Fruit fly (Drosophila melanogaster) whole organism, embryonic: ENCODE measurements around the gene CG9467.

Source experiments
- ATbp ChIP-seq: fragments of 200-800 bp; sonication (Bioruptor generic); optimal IDR thresholded peaks from 2 replicates; lab custom pipeline; 2017; ENCODE audit warnings: missing biosample characterization, mild to moderate bottlenecking, missing genetic modification characterization, missing genetic modification reagents
- Adf1 ChIP-seq: fragments of 200-800 bp; sonication (Bioruptor generic); IDR thresholded peaks from 2 replicates; pipeline ENCODE4 v1.3.6; 2022; ENCODE audit warnings: missing biosample characterization, missing genetic modification characterization
- Aef1 ChIP-seq: fragments of 200-800 bp; sonication (Bioruptor generic); IDR thresholded peaks from 3 replicates; pipeline ENCODE4 v1.3.6; 2022; ENCODE audit warnings: missing biosample characterization, missing genetic modification characterization
- Bdp1 ChIP-seq: fragments of 200-800 bp; sonication (Bioruptor generic); optimal IDR thresholded peaks from 3 replicates; lab custom pipeline; 2016; ENCODE audit warnings: missing biosample characterization, missing genetic modification characterization
- CG11085 ChIP-seq: fragments of 200-800 bp; sonication (Bioruptor generic); IDR thresholded peaks from 2 replicates; pipeline ENCODE4 v1.3.6; 2022; ENCODE audit warnings: missing biosample characterization, missing genetic modification characterization
- CG13296 ChIP-seq: fragments of 200-800 bp; sonication (Bioruptor generic); optimal IDR thresholded peaks from 3 replicates; lab custom pipeline; 2018; ENCODE audit warnings: missing biosample characterization, mild to moderate bottlenecking, missing genetic modification characterization
- CG14014 ChIP-seq: fragments of 200-800 bp; sonication (Bioruptor generic); IDR thresholded peaks from 2 replicates; pipeline ENCODE4 v1.3.6; 2022; ENCODE audit warnings: missing biosample characterization, missing genetic modification characterization
- CG1603 ChIP-seq: fragments of 200-800 bp; sonication (Bioruptor generic); optimal IDR thresholded peaks from 2 replicates; lab custom pipeline; 2019; ENCODE audit warnings: missing biosample characterization, mild to moderate bottlenecking, missing genetic modification characterization, moderate library complexity
- CG2889 ChIP-seq: fragments of 200-800 bp; sonication (Bioruptor generic); IDR thresholded peaks from 3 replicates; pipeline ENCODE4 v1.3.6; 2022; ENCODE audit warnings: missing biosample characterization, missing genetic modification characterization
- CG30431 ChIP-seq: fragments of 200-800 bp; sonication (Bioruptor generic); optimal IDR thresholded peaks from 2 replicates; lab custom pipeline; 2017; ENCODE audit warnings: missing biosample characterization, missing genetic modification characterization
- CG3281 ChIP-seq: fragments of 200-800 bp; sonication (Bioruptor generic); optimal IDR thresholded peaks from 3 replicates; lab custom pipeline; 2017; ENCODE audit warnings: missing biosample characterization, mild to moderate bottlenecking, missing genetic modification characterization
- CG7839 ChIP-seq: fragments of 200-800 bp; sonication (Bioruptor generic); optimal IDR thresholded peaks from 3 replicates; lab custom pipeline; 2018; ENCODE audit warnings: missing biosample characterization, mild to moderate bottlenecking, missing genetic modification characterization, moderate library complexity
- CG8388 ChIP-seq: fragments of 200-800 bp; sonication (Bioruptor generic); optimal IDR thresholded peaks from 2 replicates; lab custom pipeline; 2019; ENCODE audit warnings: missing biosample characterization, mild to moderate bottlenecking, missing genetic modification characterization, moderate library complexity
- CG8478 ChIP-seq: fragments of >200 bp; optimal IDR thresholded peaks from 2 replicates; lab custom pipeline; 2018
- CG9817 ChIP-seq: fragments of 200-800 bp; sonication (Bioruptor generic); optimal IDR thresholded peaks from 2 replicates; lab custom pipeline; 2018; ENCODE audit warnings: missing biosample characterization, mild to moderate bottlenecking, missing genetic modification characterization, moderate library complexity
- CoRest ChIP-seq: fragments of 200-800 bp; sonication (Bioruptor generic); optimal IDR thresholded peaks from 3 replicates; lab custom pipeline; 2018; ENCODE audit warnings: missing biosample characterization, mild to moderate bottlenecking, missing genetic modification characterization, moderate library complexity
- CrebB ChIP-seq: fragments of 200-800 bp; sonication (Bioruptor generic); optimal IDR thresholded peaks from 3 replicates; lab custom pipeline; 2018; ENCODE audit warnings: missing biosample characterization, mild to moderate bottlenecking, missing genetic modification characterization
- Deaf1 ChIP-seq: fragments of 200-800 bp; optimal IDR thresholded peaks from 3 replicates; lab custom pipeline; 2019; ENCODE audit warnings: missing biosample characterization, mild to moderate bottlenecking, missing genetic modification characterization, moderate library complexity
- Dip2 ChIP-seq: fragments of 200-800 bp; sonication (Bioruptor generic); IDR thresholded peaks from 2 replicates; pipeline ENCODE4 v1.3.6; 2022; ENCODE audit warnings: missing biosample characterization, missing genetic modification characterization
- E2f2 ChIP-seq: fragments of 200-800 bp; sonication (Bioruptor generic); IDR thresholded peaks from 2 replicates; pipeline ENCODE4 v1.3.6; 2022; ENCODE audit warnings: missing biosample characterization, missing genetic modification characterization
- HLH54F ChIP-seq: fragments of 200-800 bp; sonication (Bioruptor generic); optimal IDR thresholded peaks from 3 replicates; lab custom pipeline; 2016; ENCODE audit warnings: missing biosample characterization, missing genetic modification characterization
- HmgZ ChIP-seq: fragments of 200-800 bp; sonication (Bioruptor generic); optimal IDR thresholded peaks from 2 replicates; lab custom pipeline; 2018; ENCODE audit warnings: missing biosample characterization, mild to moderate bottlenecking, missing genetic modification characterization
- Hr39 ChIP-seq: fragments of >200 bp; optimal IDR thresholded peaks from 2 replicates; lab custom pipeline; 2017
- Jarid2 ChIP-seq: fragments of 200-800 bp; sonication (Bioruptor generic); optimal IDR thresholded peaks from 3 replicates; lab custom pipeline; 2017; ENCODE audit warnings: mild to moderate bottlenecking, missing biosample characterization, missing genetic modification reagents, missing genetic modification characterization
- Mrtf ChIP-seq: fragments of 200-800 bp; sonication (Bioruptor generic); IDR thresholded peaks from 3 replicates; pipeline ENCODE4 v1.3.6; 2022; ENCODE audit warnings: missing biosample characterization, missing genetic modification characterization
- Nf-YC ChIP-seq: fragments of 200-800 bp; optimal IDR thresholded peaks from 3 replicates; lab custom pipeline; 2019; ENCODE audit warnings: missing biosample characterization, mild to moderate bottlenecking, missing genetic modification characterization, moderate library complexity
- TFAM ChIP-seq: fragments of 200-800 bp; sonication (Bioruptor generic); optimal IDR thresholded peaks from 2 replicates; lab custom pipeline; 2017; ENCODE audit warnings: missing biosample characterization, missing genetic modification characterization, inconsistent platforms
- Taf1 ChIP-seq: fragments of 200-800 bp; sonication (Bioruptor generic); IDR thresholded peaks from 2 replicates; pipeline ENCODE4 v1.3.6; 2022; ENCODE audit warnings: missing biosample characterization, missing genetic modification characterization
- ato ChIP-seq: fragments of 200-800 bp; sonication (Bioruptor generic); IDR thresholded peaks from 2 replicates; pipeline ENCODE4 v1.3.6; 2022; ENCODE audit warnings: missing biosample characterization, missing genetic modification characterization; ENCODE audit not compliant: partially characterized antibody
- bigmax ChIP-seq: fragments of 200-800 bp; sonication (Bioruptor generic); optimal IDR thresholded peaks from 2 replicates; lab custom pipeline; 2018; ENCODE audit warnings: missing biosample characterization, mild to moderate bottlenecking, missing genetic modification characterization
- cas ChIP-seq: fragments of 200-800 bp; sonication (Bioruptor generic); IDR thresholded peaks from 2 replicates; pipeline ENCODE4 v1.3.6; 2022; ENCODE audit warnings: missing biosample characterization, missing genetic modification characterization
- cato ChIP-seq: fragments of 200-800 bp; sonication (Bioruptor generic); optimal IDR thresholded peaks from 2 replicates; lab custom pipeline; 2016; ENCODE audit warnings: missing biosample characterization, missing genetic modification characterization, borderline replicate concordance
- caup ChIP-seq: fragments of 200-800 bp; sonication (Bioruptor generic); optimal IDR thresholded peaks from 3 replicates; lab custom pipeline; 2017; ENCODE audit warnings: missing biosample characterization, mild to moderate bottlenecking, missing genetic modification characterization, moderate library complexity; ENCODE audit not compliant: severe bottlenecking
- crol ChIP-seq: fragments of 200-800 bp; sonication (Bioruptor generic); IDR thresholded peaks from 2 replicates; pipeline ENCODE4 v1.3.6; 2022; ENCODE audit warnings: missing biosample characterization, missing genetic modification characterization
- crp ChIP-seq, 2 experiments: fragments of 200-800 bp; sonication (Bioruptor generic); optimal IDR thresholded peaks; 2 replicates in 1 of 2; 3 replicates in 1 of 2; lab custom pipeline; 2017; ENCODE audit warnings: missing biosample characterization in 2 of 2, missing genetic modification characterization in 2 of 2, mild to moderate bottlenecking in 1 of 2, moderate library complexity in 1 of 2
- dati ChIP-seq: fragments of 200-800 bp; sonication (Bioruptor generic); IDR thresholded peaks from 2 replicates; pipeline ENCODE4 v1.3.6; 2022; ENCODE audit warnings: missing biosample characterization, missing genetic modification characterization
- dimm ChIP-seq: fragments of 200-800 bp; sonication (Bioruptor generic); IDR thresholded peaks from 2 replicates; pipeline ENCODE4 v1.3.6; 2022; ENCODE audit warnings: missing biosample characterization, missing genetic modification characterization
- esg ChIP-seq: fragments of 200-800 bp; sonication (Bioruptor generic); conservative IDR thresholded peaks from 2 replicates; pipeline ENCODE4 v1.3.6; 2022; ENCODE audit warnings: missing biosample characterization, missing genetic modification characterization
- gsb-n ChIP-seq: fragments of 200-800 bp; sonication (Bioruptor generic); optimal IDR thresholded peaks from 3 replicates; lab custom pipeline; 2018; ENCODE audit warnings: missing biosample characterization, mild to moderate bottlenecking, missing genetic modification characterization
- gt ChIP-seq: fragments of 200-800 bp; sonication (Bioruptor generic); IDR thresholded peaks from 2 replicates; pipeline ENCODE4 v1.3.6; 2022; ENCODE audit warnings: missing biosample characterization, missing genetic modification characterization
- klu ChIP-seq: fragments of 200-800 bp; sonication (Bioruptor generic); IDR thresholded peaks from 2 replicates; pipeline ENCODE4 v1.3.6; 2022; ENCODE audit warnings: missing biosample characterization, missing genetic modification characterization
- lbe ChIP-seq: fragments of 200-800 bp; sonication (Bioruptor generic); optimal IDR thresholded peaks from 2 replicates; lab custom pipeline; 2016; ENCODE audit warnings: missing biosample characterization, mild to moderate bottlenecking, missing genetic modification characterization
- lola ChIP-seq, 3 experiments: fragments of >200 bp in 2 of 3; fragments of 200-800 bp in 1 of 3; sonication (Bioruptor generic) in 1 of 3; optimal IDR thresholded peaks; 2 replicates each; lab custom pipeline; 2017 to 2019; ENCODE audit warnings: missing biosample characterization in 3 of 3, missing genetic modification characterization in 3 of 3, mild to moderate bottlenecking in 1 of 3, moderate library complexity in 1 of 3
- pb ChIP-seq: fragments of 200-800 bp; sonication (Bioruptor generic); optimal IDR thresholded peaks from 3 replicates; lab custom pipeline; 2016; ENCODE audit warnings: missing biosample characterization, missing genetic modification characterization
- prd ChIP-seq, 3 experiments: fragments of >200 bp in 2 of 3; fragments of 200-800 bp in 1 of 3; sonication (Bioruptor generic) in 1 of 3; optimal IDR thresholded peaks in 2 of 3; IDR thresholded peaks in 1 of 3; 2 replicates in 2 of 3; 3 replicates in 1 of 3; pipeline versions ENCODE4 v1.3.6 to Lab custom; 2017 to 2022; ENCODE audit warnings: missing biosample characterization in 1 of 3, missing genetic modification characterization in 1 of 3
- repo ChIP-seq: fragments of 200-800 bp; sonication (Bioruptor generic); optimal IDR thresholded peaks from 2 replicates; lab custom pipeline; 2016; ENCODE audit warnings: missing biosample characterization, missing genetic modification characterization
- sd ChIP-seq: fragments of 200-800 bp; sonication (Bioruptor generic); optimal IDR thresholded peaks from 3 replicates; lab custom pipeline; 2018; ENCODE audit warnings: missing biosample characterization, mild to moderate bottlenecking, missing genetic modification characterization, moderate library complexity
- sim ChIP-seq: fragments of 200-800 bp; sonication (Bioruptor generic); IDR thresholded peaks from 2 replicates; pipeline ENCODE4 v1.3.6; 2022; ENCODE audit warnings: missing biosample characterization, missing genetic modification characterization
- stwl ChIP-seq: fragments of 200-800 bp; sonication (Bioruptor generic); optimal IDR thresholded peaks from 3 replicates; lab custom pipeline; 2018; ENCODE audit warnings: missing biosample characterization, mild to moderate bottlenecking, missing genetic modification characterization, moderate library complexity

Gene CG9467

DNA sequence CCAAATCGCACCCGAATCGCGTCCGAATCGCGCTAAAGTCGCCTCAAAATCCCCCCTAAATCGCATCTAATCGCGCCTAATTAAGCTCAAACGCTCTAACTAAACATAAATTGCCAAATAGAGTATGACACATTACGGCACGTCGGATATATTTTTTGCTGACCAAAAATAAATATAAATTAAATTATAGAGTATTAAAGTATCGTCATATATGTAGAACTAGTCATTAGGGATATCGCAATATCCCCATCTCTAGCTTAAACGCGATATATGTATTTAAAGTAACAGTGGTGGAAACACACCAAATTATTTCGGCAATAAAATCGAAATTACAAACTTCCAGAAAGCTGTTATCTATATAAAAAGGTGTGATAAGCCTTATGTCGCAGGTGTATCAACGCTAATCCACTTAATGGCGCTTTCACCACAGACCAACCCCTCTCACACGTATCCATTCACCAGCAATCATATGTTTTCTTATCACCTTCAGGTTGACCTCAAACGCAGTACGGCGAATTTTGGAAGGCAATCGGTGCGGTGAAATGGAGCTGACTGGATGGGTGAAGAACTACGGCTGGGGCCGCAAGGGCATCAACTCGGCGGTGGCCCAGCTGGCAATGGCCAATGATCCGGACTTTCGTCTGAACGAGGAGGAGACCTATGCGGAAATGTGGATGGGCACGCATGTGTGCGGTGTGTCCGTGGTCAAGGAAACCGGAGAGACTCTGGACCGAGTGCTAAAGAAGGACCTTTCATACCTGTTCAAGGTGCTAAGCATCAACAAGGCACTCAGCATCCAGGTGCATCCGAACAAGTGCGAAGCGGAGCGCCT lies 41.2 kb downstream of the CG9467 start, which contains the start of gene Mpi (continued):
- TF ChIP-seq ato (GFP tag; lab: Robert Waterston, UW) = 0 out of 2 replicates have a peak, but pooled peaks have one; percentile 45
- TF ChIP-seq Aef1 (GFP tag; lab: Robert Waterston, UW) = no peak
- no peak for TF ChIP-seq Deaf1 (tag; lab: Kevin White, UChicago)
- peak; percentile 41 for TF ChIP-seq stwl (tag; lab: Kevin White, UChicago)
- peak in 1 of 2 experiments; percentile 79 for TF ChIP-seq crp (GFP tag; optimal IDR thresholded peaks at IDR 0.05; lab: Kevin White, UChicago)
- no peak for TF ChIP-seq sim
- TF ChIP-seq bigmax (GFP tag; lab: Kevin White, UChicago) = peak; percentile 20
- TF ChIP-seq lbe (GFP tag; lab: Kevin White, UChicago) = peak; percentile 51
- no peak for TF ChIP-seq CG2889 (GFP tag; lab: Robert Waterston, UW)
- TF ChIP-seq lola (GFP tag; optimal IDR thresholded peaks at IDR 0.05; lab: Kevin White, UChicago) = peak in 1 of 3 experiments; percentile 44
- TF ChIP-seq cas = no peak
- TF ChIP-seq sd = no peak
- no peak for TF ChIP-seq caup (GFP tag; lab: Kevin White, UChicago)
- no peak for TF ChIP-seq Taf1
- TF ChIP-seq CG8478 (lab: Kevin White, UChicago) = no peak
- no peak for TF ChIP-seq CG11085 (GFP tag; lab: Robert Waterston, UW)
- TF ChIP-seq dati = no peak
- TF ChIP-seq Dip2 (GFP tag; lab: Robert Waterston, UW) = no peak
- TF ChIP-seq klu (GFP tag; lab: Robert Waterston, UW) = no peak
- no peak for TF ChIP-seq Jarid2 (GFP tag; lab: Kevin White, UChicago)
- TF ChIP-seq CG3281 (GFP tag; lab: Kevin White, UChicago) = peak; percentile 33
- peak; percentile 8 for TF ChIP-seq CG9817 (tag; lab: Kevin White, UChicago)
- peak; percentile 40 for TF ChIP-seq CoRest (tag; lab: Kevin White, UChicago)
- TF ChIP-seq CG30431 (GFP tag; lab: Kevin White, UChicago) = no peak
- TF ChIP-seq prd (optimal IDR thresholded peaks at IDR 0.05; lab: Kevin White, UChicago) = no peak
- TF ChIP-seq prd (GFP tag; IDR thresholded peaks at IDR 0.05; lab: Robert Waterston, UW) = 0 out of 3 replicates have a peak, but pooled peaks have one; percentile 15
- no peak for TF ChIP-seq gsb-n (tag; lab: Kevin White, UChicago)
- TF ChIP-seq CG8388 (GFP tag; lab: Kevin White, UChicago) = no peak
- TF ChIP-seq Adf1 (GFP tag; lab: Robert Waterston, UW) = no peak
- TF ChIP-seq gt = no peak
- TF ChIP-seq Bdp1 = no peak
- no peak for TF ChIP-seq Nf-YC (tag; lab: Kevin White, UChicago)
- peak; percentile 29 for TF ChIP-seq CG13296
- no peak for TF ChIP-seq CG7839 (tag; lab: Kevin White, UChicago)
- peak; percentile 37 for TF ChIP-seq HmgZ (tag; lab: Kevin White, UChicago)
- TF ChIP-seq HLH54F (GFP tag; lab: Kevin White, UChicago) = no peak
- no peak for TF ChIP-seq Mrtf (GFP tag; lab: Robert Waterston, UW)
- TF ChIP-seq ATbp (GFP tag; lab: Kevin White, UChicago) = no peak
- TF ChIP-seq CG14014 (GFP tag; lab: Robert Waterston, UW) = 0 out of 2 replicates have a peak, but pooled peaks have one; percentile 22
- peak; percentile 25 for TF ChIP-seq CrebB (tag; lab: Kevin White, UChicago)
- peak; percentile 46; the same call in 1 of the 2 replicates for TF ChIP-seq E2f2 (GFP tag; lab: Robert Waterston, UW)
- no peak for TF ChIP-seq cato (GFP tag; lab: Kevin White, UChicago)
- no peak for TF ChIP-seq TFAM (GFP tag; lab: Kevin White, UChicago)
- TF ChIP-seq crol (GFP tag; lab: Robert Waterston, UW) = no peak
- no peak for TF ChIP-seq pb (GFP tag; lab: Kevin White, UChicago)
- no peak for TF ChIP-seq repo
- TF ChIP-seq esg (GFP tag; lab: Robert Waterston, UW) = no peak
- peak; percentile 60 for TF ChIP-seq CG1603 (tag; lab: Kevin White, UChicago)
- TF ChIP-seq dimm (GFP tag; lab: Robert Waterston, UW) = no peak
- no peak for TF ChIP-seq Hr39 (lab: Kevin White, UChicago)
